Fruit fly (Drosophila melanogaster) whole organism, wandering third instar larva: ENCODE data around the gene Gale.
A peak's percentile ranks its signal among the peaks of the same experiment; 100 is the strongest.

Experiments used
- CrebA ChIP-seq: fragments of 200-800 bp; sonication (Bioruptor generic); optimal IDR thresholded peaks from 2 replicates; lab custom pipeline; 2016; ENCODE audit warnings: missing biosample characterization, mild to moderate bottlenecking, missing genetic modification characterization, borderline replicate concordance
- Hr78 ChIP-seq: fragments of >200 bp; optimal IDR thresholded peaks from 2 replicates; lab custom pipeline; 2017; ENCODE audit warnings: missing biosample characterization, missing genetic modification characterization
- Mio ChIP-seq: sonication (Bioruptor generic); optimal IDR thresholded peaks from 2 replicates; lab custom pipeline; 2016; ENCODE audit warnings: missing biosample characterization, missing genetic modification characterization
- Myc ChIP-seq: fragments of >200 bp; optimal IDR thresholded peaks from 2 replicates; lab custom pipeline; 2017
- Rel ChIP-seq, 2 experiments: fragments of 200-800 bp; sonication (Bioruptor generic) in 1 of 2; optimal IDR thresholded peaks; 2 replicates in 1 of 2; 3 replicates in 1 of 2; lab custom pipeline; 2016 to 2019; ENCODE audit warnings: mild to moderate bottlenecking in 2 of 2, missing biosample characterization in 2 of 2, missing genetic modification characterization in 2 of 2, moderate library complexity in 1 of 2
- br ChIP-seq: fragments of 200-800 bp; sonication (Bioruptor generic); optimal IDR thresholded peaks from 2 replicates; lab custom pipeline; 2016; ENCODE audit warnings: missing biosample characterization, missing genetic modification characterization
- dmrt93B ChIP-seq: fragments of 200-800 bp; sonication (Bioruptor generic); optimal IDR thresholded peaks from 2 replicates; lab custom pipeline; 2018; ENCODE audit warnings: missing biosample characterization, mild to moderate bottlenecking, missing genetic modification characterization
- ey ChIP-seq: fragments of 200-800 bp; sonication (Bioruptor generic); optimal IDR thresholded peaks from 2 replicates; lab custom pipeline; 2016; ENCODE audit warnings: missing biosample characterization, missing genetic modification characterization
- fru ChIP-seq: fragments of 200-800 bp; sonication (Bioruptor generic); optimal IDR thresholded peaks from 3 replicates; lab custom pipeline; 2016; ENCODE audit warnings: missing biosample characterization, mild to moderate bottlenecking, missing genetic modification characterization
- lola ChIP-seq: fragments of >200 bp; optimal IDR thresholded peaks from 2 replicates; lab custom pipeline; 2017; ENCODE audit warnings: missing biosample characterization, missing genetic modification characterization
- psq ChIP-seq: fragments of 200-800 bp; sonication (Bioruptor generic); optimal IDR thresholded peaks from 3 replicates; lab custom pipeline; 2017; ENCODE audit warnings: missing biosample characterization, mild to moderate bottlenecking, missing genetic modification characterization, moderate library complexity
- tai ChIP-seq: sonication (Bioruptor generic); optimal IDR thresholded peaks from 2 replicates; lab custom pipeline; 2016; ENCODE audit warnings: missing biosample characterization, missing genetic modification characterization
- usp ChIP-seq: fragments of >200 bp; optimal IDR thresholded peaks from 2 replicates; lab custom pipeline; 2017; ENCODE audit warnings: missing biosample characterization, missing genetic modification characterization

DNA sequence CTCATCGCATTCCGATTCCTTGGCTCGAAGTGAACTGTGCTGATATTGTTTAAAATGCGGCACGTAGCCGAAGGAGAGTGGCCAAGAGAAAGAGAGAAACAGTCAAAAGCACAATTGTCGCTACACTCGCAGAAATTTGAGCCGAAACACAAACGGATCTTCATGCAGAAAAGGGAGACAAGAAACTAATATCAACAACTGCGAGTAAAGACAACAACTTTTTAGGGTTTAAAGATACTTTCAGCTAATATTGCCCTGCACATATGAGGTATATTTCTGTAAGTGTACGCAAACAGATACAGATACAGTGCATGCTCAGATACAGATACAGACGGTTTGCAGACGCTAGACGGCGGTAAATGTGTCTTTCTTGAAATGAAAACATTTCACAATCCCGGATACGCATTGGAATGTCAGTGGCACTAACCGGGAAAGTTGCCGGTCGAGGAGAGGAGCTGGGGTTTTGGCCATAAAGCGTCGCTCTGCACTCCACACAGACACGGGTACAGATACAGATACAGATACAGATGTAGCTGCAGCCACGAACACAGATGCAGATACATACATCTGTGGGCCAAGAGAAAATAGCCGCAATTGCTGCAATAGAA, 4.1 kb upstream of the Gale start:
- TF ChIP-seq ey (peak; percentile 85), fru (peak; percentile 88), dmrt93B (GFP tag; lab: Kevin White, UChicago) (peak; percentile 70), Rel (GFP tag; optimal IDR thresholded peaks at IDR 0.05; lab: Kevin White, UChicago) (no peak), Rel (tag; optimal IDR thresholded peaks at IDR 0.05; lab: Kevin White, UChicago) (no peak), Hr78 (no peak), tai (GFP tag; lab: Kevin White, UChicago) (no peak), psq (GFP tag; lab: Kevin White, UChicago) (peak; percentile 87), CrebA (GFP tag; lab: Kevin White, UChicago) (no peak), Mio (GFP tag; lab: Kevin White, UChicago) (no peak), Myc (no peak), lola (GFP tag; lab: Kevin White, UChicago) (no peak), br (GFP tag; lab: Kevin White, UChicago) (peak; percentile 85), usp (GFP tag; lab: Kevin White, UChicago) (no peak)
